Worm (Caenorhabditis elegans): ENCODE data around the gene F56C4.1.

Gene F56C4.1

DNA sequence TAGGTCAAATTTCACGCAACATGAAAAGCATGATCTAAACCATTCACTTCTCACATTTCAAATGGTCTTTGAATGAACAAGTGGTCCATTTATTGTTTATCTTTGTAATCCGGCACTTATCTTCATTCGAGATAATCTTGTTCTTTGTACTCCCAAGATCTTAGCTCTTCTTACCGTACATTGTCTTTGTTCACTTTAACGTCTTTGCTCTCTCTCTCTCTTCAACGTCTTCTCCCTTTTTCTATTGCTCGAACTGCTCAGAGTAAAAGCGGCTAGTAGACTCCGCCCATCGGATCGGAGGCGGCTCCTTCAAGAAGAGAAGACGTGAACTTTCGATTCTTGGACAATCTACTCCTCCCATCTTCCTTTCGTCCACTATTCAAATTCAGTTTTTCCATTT, at the start of gene F56C4.1:
F56C4.1 (plus strand) TSS at position 301 of the 400 bp plus-strand sequence.
- no peak for TF ChIP-seq unc-62 (GFP tag; optimal IDR thresholded peaks at IDR 0.05)

DNA sequence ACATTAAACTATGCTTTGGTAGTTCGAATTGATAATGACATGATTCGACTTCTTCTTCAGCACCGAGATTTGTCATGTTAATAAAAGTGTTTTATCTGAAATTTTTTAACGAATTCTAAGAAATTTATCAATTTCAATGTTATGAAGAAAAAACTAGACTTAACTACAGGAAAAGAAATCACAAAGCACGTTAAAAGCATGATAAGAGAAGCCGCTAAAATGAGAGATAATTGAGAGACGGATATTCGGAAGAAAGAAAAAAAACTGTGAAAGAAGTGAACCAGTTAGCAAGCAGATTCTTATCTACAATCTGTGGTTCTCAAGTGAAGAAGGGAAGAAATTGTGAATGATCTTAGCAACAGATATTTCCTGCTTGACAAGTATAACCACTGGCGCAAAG, 47.7 kb upstream of the F56C4.1 start, which contains the start of gene C43F9.4:
C43F9.4 (minus strand) TSS at position 101 of the 400 bp plus-strand sequence.
- TF ChIP-seq unc-62 (GFP tag; optimal IDR thresholded peaks at IDR 0.05): no peak

DNA sequence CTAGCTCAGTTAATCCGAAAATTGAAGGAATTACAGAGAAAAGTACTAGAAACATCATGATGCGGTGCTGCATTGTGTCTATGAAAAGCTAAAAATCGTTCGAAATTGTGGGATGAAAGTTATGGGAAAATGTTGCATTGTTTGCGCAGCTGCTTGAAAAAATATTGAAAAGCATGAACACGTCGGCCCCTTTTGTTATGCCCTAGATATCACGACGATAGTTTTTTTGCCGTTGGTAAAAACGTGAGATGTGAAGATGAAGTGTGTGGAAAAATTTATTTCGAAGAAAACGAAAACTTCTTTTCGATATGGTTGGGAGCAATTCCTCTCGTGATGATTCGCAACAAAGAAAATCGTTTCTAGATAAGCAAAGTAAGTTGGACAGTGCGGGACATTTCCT, 46.1 kb upstream of the F56C4.1 start, which contains the start of the genes C43F9.5 and nkb-2:
C43F9.5 (minus strand) TSS at position 101 of the 400 bp plus-strand sequence.
nkb-2 (plus strand) TSS at position 277 of the 400 bp plus-strand sequence.
- no peak for TF ChIP-seq unc-62 (GFP tag; optimal IDR thresholded peaks at IDR 0.05)

DNA sequence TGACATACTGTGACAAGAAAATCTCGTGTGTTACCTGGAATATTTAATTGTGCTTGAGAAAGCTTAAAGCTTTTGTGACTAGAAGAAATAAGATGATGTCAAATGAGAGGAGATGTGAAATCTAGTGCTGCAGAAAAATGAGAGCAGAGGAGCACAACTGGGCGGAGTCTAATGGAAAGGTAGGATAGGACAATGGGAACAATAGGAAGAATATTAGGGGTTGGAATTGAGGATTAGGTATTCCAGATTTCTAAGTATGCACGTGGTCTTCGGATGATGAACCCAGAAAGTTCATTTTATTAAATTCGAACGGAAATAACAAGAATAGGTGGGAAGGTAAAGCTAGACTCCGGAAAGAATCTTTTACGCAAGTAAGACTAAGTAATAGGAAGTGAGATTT, 43.2 kb upstream of the F56C4.1 start, which contains the start of gene C43F9.7:
C43F9.7 (minus strand) TSS at position 101 of the 400 bp plus-strand sequence.
- TF ChIP-seq unc-62 (GFP tag; optimal IDR thresholded peaks at IDR 0.05): no peak

DNA sequence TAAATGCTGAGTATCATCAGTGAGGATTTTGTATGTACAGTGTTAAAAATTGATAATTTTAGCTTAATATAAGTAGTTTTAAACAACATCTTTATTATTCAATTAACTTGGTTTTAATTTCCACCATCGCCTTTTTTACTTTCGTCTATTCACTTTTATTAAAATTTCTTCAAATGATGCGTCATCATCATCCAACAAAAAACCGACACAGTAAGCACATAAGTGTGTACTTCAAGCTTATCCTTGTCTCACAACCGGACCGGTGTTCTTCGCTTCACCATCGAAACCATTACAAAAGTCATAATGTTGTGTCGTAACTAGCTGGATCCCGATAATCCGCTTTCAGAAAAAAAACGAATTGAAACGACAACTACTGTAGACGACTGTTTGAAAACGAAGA, 40.2 kb upstream of the F56C4.1 start, which contains the start of gene C43F9.11:
C43F9.11 (plus strand) TSS at position 301 of the 400 bp plus-strand sequence.
- TF ChIP-seq unc-62 (GFP tag; optimal IDR thresholded peaks at IDR 0.05): no peak

DNA sequence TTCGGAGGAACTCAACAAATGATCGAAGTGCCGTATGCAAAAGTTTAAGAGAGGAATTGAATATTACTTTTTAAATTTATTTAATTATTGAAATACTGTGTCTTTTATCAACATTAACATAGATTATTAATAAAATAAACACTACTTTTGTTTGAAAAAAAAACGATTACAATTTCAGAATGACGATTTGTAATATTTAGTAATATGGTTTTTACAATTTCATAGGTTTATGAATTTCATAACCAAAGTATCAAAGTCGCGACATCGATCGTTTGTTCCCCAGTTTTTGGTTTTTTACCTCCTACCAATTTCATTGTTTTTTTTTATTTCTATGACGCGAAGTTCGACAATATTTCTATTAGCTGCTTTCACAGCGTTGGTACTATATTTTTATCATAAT, 36.8 kb upstream of the F56C4.1 start, which contains the start of gene R09H10.1:
R09H10.1 (plus strand) TSS at position 301 of the 400 bp plus-strand sequence.
- no peak for TF ChIP-seq unc-62 (GFP tag; optimal IDR thresholded peaks at IDR 0.05)

DNA sequence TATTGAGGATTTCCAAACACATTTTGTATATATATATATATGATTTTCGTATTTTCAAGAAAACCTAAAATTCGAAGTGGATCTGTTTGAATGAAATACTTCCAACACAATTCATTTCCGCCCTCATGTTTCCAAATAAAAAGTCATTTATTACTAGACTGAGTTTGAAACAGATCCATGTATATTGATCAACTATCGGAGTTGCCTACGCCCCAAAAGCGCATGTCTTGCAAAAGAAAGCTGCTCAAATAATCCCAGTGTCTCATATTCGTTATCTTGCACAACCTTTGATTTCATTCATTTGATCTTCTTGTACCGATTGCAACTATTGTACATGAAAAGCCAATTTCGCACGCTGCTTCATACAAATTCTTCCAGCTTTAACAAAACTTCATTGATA, 34.1 kb upstream of the F56C4.1 start, which contains the start of gene R09H10.2:
R09H10.2 (plus strand) TSS at position 301 of the 400 bp plus-strand sequence.
- no peak for TF ChIP-seq unc-62 (GFP tag; optimal IDR thresholded peaks at IDR 0.05)

DNA sequence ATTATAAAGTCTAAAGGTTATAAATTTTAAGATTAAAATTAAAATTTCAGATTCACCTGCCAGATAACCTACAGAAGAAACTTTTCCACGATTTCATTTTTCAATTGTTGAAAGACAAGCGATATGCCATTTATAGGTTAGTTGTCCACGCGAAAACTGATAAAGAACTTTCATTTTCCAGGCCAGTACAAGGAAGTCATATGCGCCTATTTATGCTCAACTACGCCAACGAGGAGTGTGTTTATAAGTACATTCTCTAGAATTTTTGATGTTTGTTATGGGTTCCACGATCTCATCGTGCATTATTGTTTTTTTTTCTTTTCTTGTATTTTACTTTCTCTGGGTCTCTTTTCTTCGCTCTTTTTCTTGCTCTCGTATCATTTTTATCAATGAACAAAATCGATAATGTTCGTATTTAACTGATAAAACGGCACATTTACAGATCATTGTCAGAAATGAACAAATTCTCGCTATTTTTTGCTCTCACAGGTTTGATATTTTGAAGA, 30.1 kb upstream of the F56C4.1 start, which contains the start of gene R09H10.3:
R09H10.3 (plus strand) TSS at position 456 of the 506 bp plus-strand sequence.
- TF ChIP-seq unc-62 (GFP tag; optimal IDR thresholded peaks at IDR 0.05): no peak

DNA sequence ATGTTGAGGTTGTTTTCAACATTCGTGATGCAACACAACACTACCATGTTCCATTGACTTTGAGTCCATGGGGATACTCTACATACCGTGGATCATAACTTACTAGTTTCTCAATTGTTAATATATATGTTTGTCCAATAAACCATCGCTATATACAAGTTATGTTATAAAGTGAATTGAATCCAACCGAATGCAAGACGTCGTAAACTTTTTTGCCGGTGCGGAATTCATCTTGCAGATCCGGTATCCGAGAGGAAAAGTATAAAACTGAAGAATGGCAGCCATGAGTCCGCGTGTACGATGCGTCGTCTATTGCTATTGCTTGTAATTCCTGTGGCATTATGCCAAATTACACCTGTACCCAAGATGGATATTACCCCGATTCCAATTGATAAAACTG, 28.5 kb upstream of the F56C4.1 start, which contains the start of gene R09H10.6:
R09H10.6 (plus strand) TSS at position 301 of the 400 bp plus-strand sequence.
- no peak for TF ChIP-seq unc-62 (GFP tag; optimal IDR thresholded peaks at IDR 0.05)

DNA sequence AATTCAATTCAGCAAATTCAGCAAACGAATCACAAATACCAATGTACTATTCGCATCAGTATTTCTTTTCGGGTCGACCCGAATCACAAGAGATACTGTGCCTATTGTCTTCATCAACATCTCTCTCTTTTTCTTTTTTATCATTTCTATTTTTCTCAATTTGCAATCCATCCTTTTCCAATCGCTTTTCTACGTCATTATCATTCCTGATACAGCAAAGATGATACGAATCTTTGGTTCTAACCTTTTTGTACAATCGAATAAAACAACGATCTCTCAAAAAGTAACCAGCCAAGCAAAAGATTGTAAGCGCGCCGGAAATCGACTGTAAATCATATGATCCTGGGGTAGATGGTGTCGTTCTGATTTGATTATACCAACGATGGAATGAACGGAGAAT, 26.8 kb upstream of the F56C4.1 start:
- TF ChIP-seq unc-62 (GFP tag; optimal IDR thresholded peaks at IDR 0.05): no peak

DNA sequence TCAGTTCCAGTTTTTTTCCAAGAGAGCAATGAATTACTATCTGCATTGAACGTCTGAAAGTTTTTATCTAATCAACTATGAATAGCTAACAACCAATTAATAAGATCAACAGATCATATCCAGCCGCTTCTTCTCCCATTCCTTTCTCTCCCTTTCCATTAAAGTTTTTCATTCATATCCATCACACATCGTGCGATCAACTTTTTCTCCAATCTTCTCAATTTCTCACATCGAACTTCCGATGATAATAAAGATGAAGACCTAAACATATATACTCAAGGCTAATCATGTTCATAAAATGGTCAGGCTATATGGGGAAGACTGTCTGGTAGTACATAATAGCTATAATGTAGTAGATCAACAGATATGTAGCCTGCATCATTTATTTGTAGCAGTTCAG, 24.5 kb upstream of the F56C4.1 start:
- no peak for TF ChIP-seq unc-62 (GFP tag; optimal IDR thresholded peaks at IDR 0.05)

DNA sequence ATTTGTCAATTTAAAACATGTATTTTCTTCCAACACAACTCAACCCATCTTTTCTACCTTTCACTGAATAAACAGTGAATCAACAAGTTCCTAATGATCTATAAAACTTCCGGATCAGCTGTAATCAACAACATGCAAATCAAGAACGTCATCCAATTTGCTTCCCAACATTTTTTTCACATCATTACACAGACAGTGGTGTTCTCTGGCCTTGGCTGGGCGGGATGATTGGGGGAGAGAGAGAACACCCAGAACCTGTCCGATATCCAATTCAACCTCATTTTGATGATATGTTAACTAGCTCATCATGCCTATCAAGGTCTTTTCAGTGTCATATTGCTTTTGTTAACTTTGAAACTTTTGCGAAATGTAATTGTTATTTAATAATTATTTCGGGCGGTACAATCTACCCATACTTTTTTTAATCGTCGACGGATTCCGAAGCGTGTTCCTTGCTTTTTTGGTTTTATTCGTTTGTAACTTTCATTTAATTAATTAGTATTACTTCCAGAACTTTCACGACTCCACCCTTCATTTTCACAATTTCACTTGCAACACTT, 21.8 kb upstream of the F56C4.1 start, which contains the start of gene ptr-14:
ptr-14 (plus strand) TSS at position 510 of the 560 bp plus-strand sequence.
- no peak for TF ChIP-seq unc-62 (GFP tag; optimal IDR thresholded peaks at IDR 0.05)

DNA sequence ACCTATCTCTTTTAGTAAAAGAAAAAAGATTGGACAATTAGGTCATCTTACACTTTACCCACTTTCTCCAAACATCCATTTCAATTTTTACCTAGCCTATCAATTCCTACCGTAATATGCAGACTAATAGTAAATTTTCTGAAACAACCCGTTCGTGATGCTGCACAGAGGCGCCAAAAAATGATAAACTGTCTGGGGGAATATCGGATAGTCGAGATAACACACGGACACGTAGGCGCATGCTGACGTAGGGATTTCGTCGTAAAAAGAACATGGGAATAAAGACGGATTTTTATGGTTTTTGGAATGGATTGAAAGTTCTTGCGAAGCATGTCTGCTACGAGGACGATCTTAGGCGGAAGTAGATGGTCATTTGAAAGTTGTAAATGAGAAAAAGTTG, 20.4 kb upstream of the F56C4.1 start:
- no peak for TF ChIP-seq unc-62 (GFP tag; optimal IDR thresholded peaks at IDR 0.05)

DNA sequence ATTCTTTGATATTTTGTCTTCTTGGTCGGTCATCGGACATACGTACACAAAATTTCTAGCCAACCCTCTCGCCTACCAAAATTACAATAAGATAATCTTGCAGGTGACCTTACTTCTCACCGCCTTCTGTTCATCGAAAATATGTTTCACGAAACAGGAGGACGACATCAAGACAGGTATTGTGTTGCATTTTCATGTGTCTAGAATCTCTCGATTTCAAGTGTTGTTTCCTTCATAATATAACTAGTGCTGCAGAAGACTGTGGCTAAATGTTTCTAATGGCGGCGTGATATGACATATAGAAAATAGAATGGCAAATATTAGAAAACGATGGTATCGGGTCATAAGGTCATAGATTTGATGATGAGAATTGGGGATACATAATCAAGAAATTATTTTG, 19.6 kb upstream of the F56C4.1 start:
- no peak for TF ChIP-seq unc-62 (GFP tag; optimal IDR thresholded peaks at IDR 0.05)

DNA sequence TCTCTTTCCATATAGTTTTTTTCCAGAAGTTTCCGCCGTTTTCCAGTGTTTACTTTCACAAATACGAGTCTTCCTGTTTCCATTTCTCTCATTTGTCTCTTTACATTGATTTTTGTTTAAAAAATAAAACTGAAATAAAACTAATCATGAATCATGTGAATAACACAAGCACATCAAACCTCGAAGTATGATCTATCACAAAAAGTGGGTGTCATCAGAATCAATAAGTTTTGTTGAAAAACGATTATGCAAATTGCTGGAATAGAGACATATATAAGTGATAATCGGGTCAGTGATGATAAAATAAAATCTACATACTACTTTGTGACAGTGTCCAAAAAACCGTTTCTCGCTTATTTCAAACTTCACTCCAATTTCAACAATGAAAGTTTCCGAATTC, 15.9 kb upstream of the F56C4.1 start, which contains the start of gene R09H10.7:
R09H10.7 (plus strand) TSS at position 301 of the 400 bp plus-strand sequence.
- TF ChIP-seq unc-62 (GFP tag; optimal IDR thresholded peaks at IDR 0.05): no peak

DNA sequence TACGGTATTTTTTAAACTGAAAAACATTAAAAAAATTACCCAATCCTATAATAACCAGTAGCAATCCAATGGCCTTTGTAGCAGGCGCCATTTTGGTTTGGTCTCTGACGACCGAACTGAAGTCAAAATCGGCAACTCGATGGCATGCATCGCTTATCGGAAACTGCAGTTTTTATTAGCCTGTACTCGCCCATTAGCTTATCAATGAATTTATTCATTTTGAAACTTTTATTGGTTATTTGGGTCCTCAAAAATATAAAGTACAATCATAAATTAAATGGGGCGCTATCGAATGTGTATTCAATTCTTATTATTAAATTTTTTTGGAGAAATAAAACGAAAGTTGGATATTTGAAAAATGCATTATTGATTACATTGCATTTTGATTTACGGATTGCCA, 8.0 kb upstream of the F56C4.1 start, which contains the start of gene R09H10.5:
R09H10.5 (minus strand) TSS at position 106 of the 400 bp plus-strand sequence.
- no peak for TF ChIP-seq unc-62 (GFP tag; optimal IDR thresholded peaks at IDR 0.05)
